Fruit fly (Drosophila melanogaster): ENCODE results near the gene Msh6.

dm6 chr3L:15207544-15207943, 49.2 kb upstream of the Msh6 start, which contains the start of gene Prx1:
- TF ChIP-seq CTCF (optimal IDR thresholded peaks at IDR 0.05) (no peak), CG8478 (optimal IDR thresholded peaks at IDR 0.05) (no peak)

Data from S2 (cell line).